Worm (Caenorhabditis elegans): ENCODE results near the gene F28A10.4.
"Not testable (repeated sequence)": the region's sequence is repeated elsewhere in the genome, so short reads cannot be mapped to it uniquely, and the experiment has no call there.

F28A10.4 gene

ce11 chrII:822730-823129 is 21.3 kb upstream of the F28A10.4 start, which contains the start of gene msrp-4:
TSS of gene msrp-4 (minus strand) at chrII:822830.
- not testable (repeated sequence) for TF ChIP-seq dmd-4, nhr-237, elt-3 (tag; optimal IDR thresholded peaks at IDR 0.05)

- no peak for TF ChIP-seq nhr-6 (tag; optimal IDR thresholded peaks at IDR 0.05)
- no peak for TF ChIP-seq zag-1 (tag; optimal IDR thresholded peaks at IDR 0.05)
- TF ChIP-seq blmp-1 (tag; optimal IDR thresholded peaks at IDR 0.05; ENCODE audit: insufficient read depth), result no peak
- TF ChIP-seq mdl-1 (tag; optimal IDR thresholded peaks at IDR 0.05), result no peak
- TF ChIP-seq F13H6.1 (tag; optimal IDR thresholded peaks at IDR 0.05), result no peak
- no peak for TF ChIP-seq mab-5 (tag; optimal IDR thresholded peaks at IDR 0.05)
- no peak for TF ChIP-seq egl-27 (tag; optimal IDR thresholded peaks at IDR 0.05)
- TF ChIP-seq peb-1 (tag; optimal IDR thresholded peaks at IDR 0.05), result no peak
- no peak for TF ChIP-seq unc-55 (GFP tag; optimal IDR thresholded peaks at IDR 0.05)
- no peak for TF ChIP-seq nhr-11 (tag; optimal IDR thresholded peaks at IDR 0.05)
- no peak for TF ChIP-seq ceh-82 (tag; optimal IDR thresholded peaks at IDR 0.05)
- no peak for TF ChIP-seq lsy-2 (tag; optimal IDR thresholded peaks at IDR 0.05)
- TF ChIP-seq lin-13 (GFP tag; optimal IDR thresholded peaks at IDR 0.05), result no peak
- no peak for TF ChIP-seq nhr-77 (tag; optimal IDR thresholded peaks at IDR 0.05)
- no peak for TF ChIP-seq ztf-4 (tag; optimal IDR thresholded peaks at IDR 0.05)
- no peak for TF ChIP-seq sma-3 (GFP tag; optimal IDR thresholded peaks at IDR 0.05)
- no peak for TF ChIP-seq fos-1 (tag; optimal IDR thresholded peaks at IDR 0.05)
- TF ChIP-seq ztf-11 (tag; optimal IDR thresholded peaks at IDR 0.05), result no peak
- no peak for TF ChIP-seq nhr-237 (tag; optimal IDR thresholded peaks at IDR 0.05)
Measured at ce11 chrII:823529-823928, 20.5 kb upstream of the F28A10.4 start, which contains the start of gene F46F5.10. TSS of gene F46F5.10 (plus strand) at chrII:823829.

ce11 chrII:825521-825920 is 18.6 kb upstream of the F28A10.4 start, which contains the start of gene F28A10.1:
TSS of gene F28A10.1 (plus strand) at chrII:825821.
- TF ChIP-seq nhr-237 (tag; optimal IDR thresholded peaks at IDR 0.05), result no peak
- no peak for TF ChIP-seq nhr-10 (tag; optimal IDR thresholded peaks at IDR 0.05)
- TF ChIP-seq nhr-21 (tag; optimal IDR thresholded peaks at IDR 0.05), result no peak
- TF ChIP-seq F13H6.1 (tag; optimal IDR thresholded peaks at IDR 0.05), result no peak
- TF ChIP-seq lin-39 (tag; optimal IDR thresholded peaks at IDR 0.05), result no peak
- no peak for TF ChIP-seq lsy-2 (tag; optimal IDR thresholded peaks at IDR 0.05)
- no peak for TF ChIP-seq dmd-4 (tag; optimal IDR thresholded peaks at IDR 0.05)
- no peak for TF ChIP-seq zag-1 (tag; optimal IDR thresholded peaks at IDR 0.05)
- no peak for TF ChIP-seq fos-1 (tag; optimal IDR thresholded peaks at IDR 0.05)

ce11 chrII:838414-838813 is 5.7 kb upstream of the F28A10.4 start, which contains the start of gene F28A10.8:
TSS of gene F28A10.8 (minus strand) at chrII:838514.
- no peak for TF ChIP-seq F13H6.1 (tag; optimal IDR thresholded peaks at IDR 0.05)
- TF ChIP-seq ama-1 (optimal IDR thresholded peaks at IDR 0.05), result no peak
- no peak for TF ChIP-seq mdl-1 (tag; optimal IDR thresholded peaks at IDR 0.05)
- TF ChIP-seq peb-1 (tag; optimal IDR thresholded peaks at IDR 0.05), result no peak
- TF ChIP-seq mbf-1 (tag; optimal IDR thresholded peaks at IDR 0.05), result no peak
- TF ChIP-seq fos-1 (tag; optimal IDR thresholded peaks at IDR 0.05), result no peak
- no peak for TF ChIP-seq ceh-82 (tag; optimal IDR thresholded peaks at IDR 0.05)
- no peak for TF ChIP-seq nhr-25 (tag; optimal IDR thresholded peaks at IDR 0.05)
- TF ChIP-seq ztf-11 (tag; optimal IDR thresholded peaks at IDR 0.05), result no peak
- no peak for TF ChIP-seq dmd-4 (tag; optimal IDR thresholded peaks at IDR 0.05)
- no peak for TF ChIP-seq sma-9 (GFP tag; optimal IDR thresholded peaks at IDR 0.05)
- TF ChIP-seq sma-9 (tag; optimal IDR thresholded peaks at IDR 0.05), result no peak
- TF ChIP-seq snpc-4 (tag; optimal IDR thresholded peaks at IDR 0.05), result no peak
- TF ChIP-seq nhr-23 (tag; optimal IDR thresholded peaks at IDR 0.05), result no peak

ce11 chrII:840131-840530 is 3.9 kb upstream of the F28A10.4 start, which contains the start of gene clc-33:
TSS of gene clc-33 (plus strand) at chrII:840431.
- TF ChIP-seq lsy-2 (tag; optimal IDR thresholded peaks at IDR 0.05) (no peak), peb-1 (tag; optimal IDR thresholded peaks at IDR 0.05) (no peak), skn-1 (tag; optimal IDR thresholded peaks at IDR 0.05) (no peak), nhr-129 (tag; optimal IDR thresholded peaks at IDR 0.05) (no peak), dmd-4 (tag; optimal IDR thresholded peaks at IDR 0.05) (no peak), nhr-12 (tag; optimal IDR thresholded peaks at IDR 0.05) (no peak)

Measured in whole organism, L2 larva.